Worm (Caenorhabditis elegans): ENCODE measurements around the gene C47E8.4.
A peak's percentile ranks its signal among the peaks of the same experiment; 100 is the strongest.

The C47E8.4 gene

DNA sequence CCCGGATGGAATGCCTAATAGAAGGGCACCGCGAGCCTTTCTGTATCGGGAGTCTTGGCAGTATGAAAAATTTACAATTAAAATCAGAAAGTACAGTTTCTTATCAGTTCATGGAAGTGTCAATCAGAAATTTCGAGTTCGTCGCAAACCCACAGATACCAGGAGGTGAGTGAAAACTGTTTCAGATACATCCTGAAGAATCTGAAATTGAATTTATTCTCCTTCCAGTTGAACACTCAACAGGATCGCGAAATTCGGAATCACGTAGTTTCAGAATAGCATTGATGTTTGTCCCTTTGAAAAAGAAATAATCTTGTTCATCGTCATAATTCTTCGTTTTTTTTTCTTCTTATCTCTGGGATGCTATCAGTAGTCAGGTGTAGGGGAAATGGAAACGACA lies 30.8 kb upstream of the C47E8.4 start, which contains the start of gene fbxa-147:
TSS of gene fbxa-147 (plus strand) at position 386 of the 400 bp plus-strand sequence.
- TF ChIP-seq elt-2 (tag; optimal IDR thresholded peaks at IDR 0.05), result peak; percentile 51
- TF ChIP-seq egl-27 (tag; optimal IDR thresholded peaks at IDR 0.05), result no peak

DNA sequence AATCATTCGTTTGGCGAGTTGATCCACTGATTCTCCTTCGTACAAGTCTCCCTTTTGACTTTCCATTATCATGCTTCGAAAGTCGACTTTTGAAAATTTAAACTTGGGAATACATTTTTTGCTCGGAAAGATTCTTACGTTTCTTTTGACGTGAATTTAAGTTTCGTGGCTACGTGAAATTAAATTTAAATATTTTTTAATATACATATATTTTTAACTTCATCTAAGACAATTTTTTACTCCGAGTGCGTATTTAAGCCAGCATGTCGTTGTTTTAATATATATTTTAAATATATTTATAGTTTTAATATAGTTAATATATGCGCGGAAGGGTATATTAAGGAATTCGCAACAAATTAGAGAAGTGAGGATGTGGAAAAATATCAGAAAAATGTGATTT lies 30.3 kb upstream of the C47E8.4 start, which contains the start of gene R08A2.2:
TSS of gene R08A2.2 (minus strand) at position 101 of the 400 bp plus-strand sequence.
- TF ChIP-seq mml-1 (tag; optimal IDR thresholded peaks at IDR 0.05), result no peak
- TF ChIP-seq sea-2 (GFP tag; optimal IDR thresholded peaks at IDR 0.05), result no peak
- no peak for TF ChIP-seq mdl-1 (tag; optimal IDR thresholded peaks at IDR 0.05)
- no peak for TF ChIP-seq fkh-10 (GFP tag; optimal IDR thresholded peaks at IDR 0.05)
- no peak for TF ChIP-seq nhr-28 (tag; optimal IDR thresholded peaks at IDR 0.05)
- no peak for TF ChIP-seq lin-15B (tag; optimal IDR thresholded peaks at IDR 0.05)
- no peak for TF ChIP-seq nhr-76 (tag; optimal IDR thresholded peaks at IDR 0.05)
- no peak for TF ChIP-seq jun-1 (tag; optimal IDR thresholded peaks at IDR 0.05)
- TF ChIP-seq ceh-82 (tag; optimal IDR thresholded peaks at IDR 0.05), result no peak
- no peak for TF ChIP-seq ama-1 (optimal IDR thresholded peaks at IDR 0.05)
- no peak for TF ChIP-seq nhr-12 (tag; optimal IDR thresholded peaks at IDR 0.05)
- no peak for TF ChIP-seq nhr-67 (tag; optimal IDR thresholded peaks at IDR 0.05)
- TF ChIP-seq snpc-4 (tag; optimal IDR thresholded peaks at IDR 0.05), result no peak
- no peak for TF ChIP-seq fos-1 (tag; optimal IDR thresholded peaks at IDR 0.05)
- no peak for TF ChIP-seq hmg-11 (tag; optimal IDR thresholded peaks at IDR 0.05)
- no peak for TF ChIP-seq pqm-1 (tag; optimal IDR thresholded peaks at IDR 0.05)
- no peak for TF ChIP-seq nhr-11 (tag; optimal IDR thresholded peaks at IDR 0.05)
- TF ChIP-seq aly-2 (tag; optimal IDR thresholded peaks at IDR 0.05), result no peak
- TF ChIP-seq egl-5 (tag; optimal IDR thresholded peaks at IDR 0.05), result no peak
- no peak for TF ChIP-seq skn-1 (tag; optimal IDR thresholded peaks at IDR 0.05)

DNA sequence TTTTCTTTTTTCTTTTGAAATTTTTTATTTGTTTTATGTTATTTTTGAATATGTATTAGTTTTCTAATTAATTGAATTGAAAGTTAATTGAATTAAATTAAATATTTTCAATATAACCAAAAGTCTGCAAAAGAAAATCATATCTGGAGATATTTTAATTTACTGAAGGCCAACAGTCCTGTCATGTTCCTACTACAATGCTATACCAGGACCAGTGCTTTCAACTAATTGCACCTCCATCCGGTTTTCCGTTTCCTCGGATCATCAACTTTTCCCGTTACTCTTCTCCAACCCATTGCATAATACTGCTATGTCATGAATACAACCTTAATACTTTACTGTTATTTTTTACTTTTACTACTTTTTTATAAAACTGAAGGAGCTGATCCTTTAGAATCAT lies 27.0 kb upstream of the C47E8.4 start, which contains the start of gene R08A2.5:
TSS of gene R08A2.5 (plus strand) at position 301 of the 400 bp plus-strand sequence.
- TF ChIP-seq elt-1 (tag; optimal IDR thresholded peaks at IDR 0.05), result no peak
- TF ChIP-seq ceh-82 (tag; optimal IDR thresholded peaks at IDR 0.05), result no peak
- TF ChIP-seq egl-27 (tag; optimal IDR thresholded peaks at IDR 0.05), result no peak
- TF ChIP-seq lsy-12 (tag; optimal IDR thresholded peaks at IDR 0.05), result no peak
- no peak for TF ChIP-seq unc-62 (GFP tag; optimal IDR thresholded peaks at IDR 0.05)
- no peak for TF ChIP-seq skn-1 (tag; optimal IDR thresholded peaks at IDR 0.05)
- no peak for TF ChIP-seq tbx-2 (tag; optimal IDR thresholded peaks at IDR 0.05)
- no peak for TF ChIP-seq snpc-4 (tag; optimal IDR thresholded peaks at IDR 0.05)
- TF ChIP-seq nhr-43 (tag; optimal IDR thresholded peaks at IDR 0.05; ENCODE audit: poor library complexity, severe bottlenecking), result no peak
- TF ChIP-seq lin-39 (tag; optimal IDR thresholded peaks at IDR 0.05), result no peak
- TF ChIP-seq ztf-11 (tag; optimal IDR thresholded peaks at IDR 0.05), result no peak
- no peak for TF ChIP-seq nfya-1 (tag; optimal IDR thresholded peaks at IDR 0.05; ENCODE audit: insufficient read depth)
- TF ChIP-seq nhr-76 (tag; optimal IDR thresholded peaks at IDR 0.05), result no peak
- no peak for TF ChIP-seq jun-1 (tag; optimal IDR thresholded peaks at IDR 0.05)

DNA sequence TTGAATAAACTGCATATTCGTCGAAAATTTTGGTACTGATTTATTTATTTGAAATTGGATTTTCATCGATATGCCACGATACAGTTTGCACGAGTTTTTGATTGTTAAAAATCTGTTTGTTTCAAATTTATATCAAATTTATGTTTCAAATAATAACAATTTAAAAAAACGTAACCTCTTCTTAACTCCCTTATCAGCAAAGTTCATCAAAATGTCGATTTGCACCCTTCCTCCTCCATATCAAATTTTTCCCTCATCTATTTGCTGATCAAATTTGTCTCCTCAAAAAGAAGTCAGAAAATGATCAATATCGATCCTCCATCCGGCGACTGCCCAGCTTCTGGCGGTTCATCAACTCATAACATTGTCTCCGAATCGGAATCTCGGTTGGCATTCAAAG lies 25.8 kb upstream of the C47E8.4 start, which contains the start of gene ssp-33:
TSS of gene ssp-33 (plus strand) at position 301 of the 400 bp plus-strand sequence.
- TF ChIP-seq unc-62 (GFP tag; optimal IDR thresholded peaks at IDR 0.05) (no peak), egl-27 (tag; optimal IDR thresholded peaks at IDR 0.05) (no peak)

DNA sequence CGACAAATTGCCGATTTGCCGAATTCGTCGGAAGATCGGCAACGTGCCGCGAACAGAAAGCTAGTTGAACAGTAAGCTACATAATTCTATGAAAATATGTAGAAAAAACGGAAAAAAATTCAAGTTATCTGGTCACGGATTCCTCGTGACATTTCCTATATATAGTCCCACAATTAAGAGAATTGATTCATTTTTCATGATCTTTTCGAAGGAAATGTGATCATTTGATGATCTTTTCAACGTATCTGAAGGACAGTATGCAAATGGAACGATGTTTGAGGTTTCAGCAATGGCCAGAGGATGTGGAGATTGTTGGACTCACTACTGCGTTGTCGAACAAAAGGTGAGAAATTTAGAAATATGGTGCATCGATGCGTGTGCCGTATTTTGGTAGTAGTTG lies 22.7 kb upstream of the C47E8.4 start, which contains the start of gene R08A2.9:
TSS of gene R08A2.9 (plus strand) at position 301 of the 400 bp plus-strand sequence.
- TF ChIP-seq ceh-16 (tag; optimal IDR thresholded peaks at IDR 0.05) (no peak), skn-1 (tag; optimal IDR thresholded peaks at IDR 0.05) (no peak), nhr-11 (tag; optimal IDR thresholded peaks at IDR 0.05) (no peak), zag-1 (tag; optimal IDR thresholded peaks at IDR 0.05) (no peak), pha-4 (tag; optimal IDR thresholded peaks at IDR 0.05) (no peak), mdl-1 (tag; optimal IDR thresholded peaks at IDR 0.05) (no peak), eor-1 (tag; optimal IDR thresholded peaks at IDR 0.05) (no peak), fkh-2 (tag; optimal IDR thresholded peaks at IDR 0.05) (no peak), nhr-43 (tag; optimal IDR thresholded peaks at IDR 0.05; ENCODE audit: poor library complexity, severe bottlenecking) (no peak), snpc-4 (tag; optimal IDR thresholded peaks at IDR 0.05) (no peak), lin-15B (tag; optimal IDR thresholded peaks at IDR 0.05) (no peak), lsy-12 (tag; optimal IDR thresholded peaks at IDR 0.05) (no peak), ceh-9 (tag; optimal IDR thresholded peaks at IDR 0.05) (no peak)
